Fruit fly (Drosophila melanogaster) whole organism, prepupa: ENCODE data around the gene Adk2.

ENCODE experiments used
- CG10631 ChIP-seq: fragments of 200-800 bp; sonication (Bioruptor generic); optimal IDR thresholded peaks from 2 replicates; lab custom pipeline; 2016; ENCODE audit warnings: missing biosample characterization, missing genetic modification characterization
- CG15336 ChIP-seq: fragments of 200-800 bp; sonication (Bioruptor generic); IDR thresholded peaks from 2 replicates; pipeline ENCODE4 v1.3.6; 2022; ENCODE audit warnings: missing biosample characterization, missing genetic modification characterization
- CG16779 ChIP-seq: fragments of 200-800 bp; sonication (Bioruptor generic); optimal IDR thresholded peaks from 3 replicates; lab custom pipeline; 2017; ENCODE audit warnings: missing biosample characterization, mild to moderate bottlenecking, missing genetic modification characterization
- CG31627 ChIP-seq: fragments of 200-800 bp; sonication (Bioruptor generic); optimal IDR thresholded peaks from 3 replicates; lab custom pipeline; 2016; ENCODE audit warnings: missing biosample characterization, missing genetic modification characterization
- CG32006 ChIP-seq: fragments of 200-800 bp; sonication (Bioruptor generic); optimal IDR thresholded peaks from 3 replicates; lab custom pipeline; 2017; ENCODE audit warnings: missing biosample characterization, mild to moderate bottlenecking, missing genetic modification characterization
- CG34406 ChIP-seq: fragments of 200-800 bp; sonication (Bioruptor generic); optimal IDR thresholded peaks from 3 replicates; lab custom pipeline; 2016; ENCODE audit warnings: missing biosample characterization, missing genetic modification characterization
- CG4318 ChIP-seq: fragments of 200-800 bp; sonication (Bioruptor generic); optimal IDR thresholded peaks from 3 replicates; lab custom pipeline; 2017; ENCODE audit warnings: missing biosample characterization, mild to moderate bottlenecking, missing genetic modification characterization
- CG6276 ChIP-seq: fragments of 200-800 bp; sonication (Bioruptor generic); optimal IDR thresholded peaks from 2 replicates; lab custom pipeline; 2017; ENCODE audit warnings: missing biosample characterization, mild to moderate bottlenecking, missing genetic modification characterization
- CG6792 ChIP-seq: fragments of 200-800 bp; sonication (Bioruptor generic); optimal IDR thresholded peaks from 3 replicates; lab custom pipeline; 2016; ENCODE audit warnings: missing biosample characterization, missing genetic modification characterization
- CG6854 ChIP-seq: fragments of 200-800 bp; sonication (Bioruptor generic); optimal IDR thresholded peaks from 2 replicates; lab custom pipeline; 2017; ENCODE audit warnings: missing biosample characterization, mild to moderate bottlenecking, missing genetic modification characterization
- CG8119 ChIP-seq: fragments of 200-800 bp; sonication (Bioruptor generic); IDR thresholded peaks from 3 replicates; pipeline ENCODE4 v1.3.6; 2022; ENCODE audit warnings: missing biosample characterization, missing genetic modification characterization
- CG8319 ChIP-seq: fragments of 200-800 bp; sonication (Bioruptor generic); optimal IDR thresholded peaks from 3 replicates; lab custom pipeline; 2016; ENCODE audit warnings: missing biosample characterization, missing genetic modification characterization
- Eip78C ChIP-seq: fragments of 200-800 bp; sonication (Bioruptor generic); peaks from one replicate; lab custom pipeline; 2016; ENCODE audit warnings: missing biosample characterization, missing genetic modification characterization
- Eip93F ChIP-seq: fragments of 200-800 bp; sonication (Bioruptor generic); optimal IDR thresholded peaks from 2 replicates; lab custom pipeline; 2016; ENCODE audit warnings: missing biosample characterization, mild to moderate bottlenecking, missing genetic modification characterization
- Ets21C ChIP-seq: fragments of 200-800 bp; sonication (Bioruptor generic); optimal IDR thresholded peaks from 3 replicates; lab custom pipeline; 2016; ENCODE audit warnings: missing biosample characterization, missing genetic modification characterization
- Gug ChIP-seq: fragments of 200-800 bp; sonication (Bioruptor generic); IDR thresholded peaks from 2 replicates; pipeline ENCODE4 v1.3.6; 2022; ENCODE audit warnings: missing biosample characterization, missing genetic modification characterization
- Hr38 ChIP-seq: sonication (Bioruptor generic); optimal IDR thresholded peaks from 2 replicates; lab custom pipeline; 2016; ENCODE audit warnings: missing biosample characterization, missing genetic modification characterization
- Hr39 ChIP-seq: fragments of 200-800 bp; sonication (Bioruptor generic); optimal IDR thresholded peaks from 2 replicates; lab custom pipeline; 2016; ENCODE audit warnings: missing biosample characterization, missing genetic modification characterization
- Hr4 ChIP-seq: fragments of 200-800 bp; sonication (Bioruptor generic); optimal IDR thresholded peaks from 3 replicates; lab custom pipeline; 2016; ENCODE audit warnings: missing biosample characterization, missing genetic modification characterization
- Lpt ChIP-seq: fragments of 200-800 bp; sonication (Bioruptor generic); optimal IDR thresholded peaks from 3 replicates; lab custom pipeline; 2016; ENCODE audit warnings: missing biosample characterization, missing genetic modification characterization
- Met ChIP-seq: fragments of 200-800 bp; sonication (Bioruptor generic); optimal IDR thresholded peaks from 3 replicates; lab custom pipeline; 2016; ENCODE audit warnings: missing biosample characterization, missing genetic modification characterization
- OdsH ChIP-seq: fragments of 200-800 bp; sonication (Bioruptor generic); optimal IDR thresholded peaks from 3 replicates; lab custom pipeline; 2016; ENCODE audit warnings: missing biosample characterization, missing genetic modification characterization
- Smox ChIP-seq: fragments of 200-800 bp; sonication (Bioruptor generic); optimal IDR thresholded peaks from 3 replicates; lab custom pipeline; 2016; ENCODE audit warnings: missing biosample characterization, missing genetic modification characterization
- Sox102F ChIP-seq: fragments of 200-800 bp; sonication (Bioruptor generic); optimal IDR thresholded peaks from 2 replicates; lab custom pipeline; 2016; ENCODE audit warnings: missing biosample characterization, mild to moderate bottlenecking, missing genetic modification characterization
- Sox14 ChIP-seq: fragments of 200-800 bp; sonication (Bioruptor generic); optimal IDR thresholded peaks from 3 replicates; lab custom pipeline; 2016; ENCODE audit warnings: missing biosample characterization, missing genetic modification characterization
- Sox15 ChIP-seq: fragments of 200-800 bp; sonication (Bioruptor generic); optimal IDR thresholded peaks from 3 replicates; lab custom pipeline; 2016; ENCODE audit warnings: missing biosample characterization, missing genetic modification characterization
- acj6 ChIP-seq: fragments of 200-800 bp; sonication (Bioruptor generic); optimal IDR thresholded peaks from 3 replicates; lab custom pipeline; 2016; ENCODE audit warnings: missing biosample characterization, missing genetic modification characterization
- cyc ChIP-seq: fragments of 200-800 bp; sonication (Bioruptor generic); optimal IDR thresholded peaks from 3 replicates; lab custom pipeline; 2016; ENCODE audit warnings: missing biosample characterization, missing genetic modification characterization
- eg ChIP-seq: fragments of 200-800 bp; sonication (Bioruptor generic); IDR thresholded peaks from 3 replicates; pipeline ENCODE4 v1.3.6; 2022; ENCODE audit warnings: missing biosample characterization, missing genetic modification characterization
- esn ChIP-seq: fragments of 200-800 bp; sonication (Bioruptor generic); optimal IDR thresholded peaks from 2 replicates; lab custom pipeline; 2016; ENCODE audit warnings: missing biosample characterization, mild to moderate bottlenecking, missing genetic modification characterization, moderate library complexity
- fd85E ChIP-seq: fragments of 200-800 bp; sonication (Bioruptor generic); optimal IDR thresholded peaks from 3 replicates; lab custom pipeline; 2016; ENCODE audit warnings: missing biosample characterization, missing genetic modification characterization
- lz ChIP-seq: fragments of 200-800 bp; sonication (Bioruptor generic); optimal IDR thresholded peaks from 3 replicates; lab custom pipeline; 2016; ENCODE audit warnings: missing biosample characterization, missing genetic modification characterization
- net ChIP-seq: fragments of 200-800 bp; sonication (Bioruptor generic); optimal IDR thresholded peaks from 3 replicates; lab custom pipeline; 2016; ENCODE audit warnings: missing biosample characterization, missing genetic modification characterization
- pdm3 ChIP-seq: fragments of 200-800 bp; sonication (Bioruptor generic); optimal IDR thresholded peaks from 3 replicates; lab custom pipeline; 2016; ENCODE audit warnings: missing biosample characterization, missing genetic modification characterization
- spab ChIP-seq: fragments of 200-800 bp; sonication (Bioruptor generic); optimal IDR thresholded peaks from 2 replicates; lab custom pipeline; 2017; ENCODE audit warnings: missing biosample characterization, mild to moderate bottlenecking, missing genetic modification characterization, missing genetic modification reagents
- ss ChIP-seq, 2 experiments: fragments of 200-800 bp; sonication (Bioruptor generic); optimal IDR thresholded peaks; 2 replicates in 1 of 2; 3 replicates in 1 of 2; lab custom pipeline; 2017 to 2018; ENCODE audit warnings: mild to moderate bottlenecking in 2 of 2, missing biosample characterization in 2 of 2, missing genetic modification characterization in 2 of 2, moderate library complexity in 1 of 2
- topi ChIP-seq: fragments of 200-800 bp; sonication (Bioruptor generic); optimal IDR thresholded peaks from 3 replicates; lab custom pipeline; 2016; ENCODE audit warnings: missing biosample characterization, missing genetic modification characterization

The Adk2 gene

dm6 chr3L:13011511-13011910 lies 11.0 kb downstream of the Adk2 start, which contains the start of gene Cul6:
TSS of gene Cul6 (minus strand) at chr3L:13011685.
- TF ChIP-seq Gug (GFP tag; lab: Robert Waterston, UW) (no peak), fd85E (GFP tag; lab: Kevin White, UChicago) (no peak), Hr38 (GFP tag; lab: Kevin White, UChicago) (no peak), esn (GFP tag; lab: Kevin White, UChicago) (peak; percentile 13), CG16779 (tag; lab: Kevin White, UChicago) (no peak), CG32006 (no peak), Eip78C (GFP tag; lab: Kevin White, UChicago) (peak; percentile 61), cyc (GFP tag; lab: Kevin White, UChicago) (peak; percentile 5), CG6854 (GFP tag; lab: Kevin White, UChicago) (no peak), eg (GFP tag; lab: Robert Waterston, UW) (no peak), Sox102F (GFP tag; lab: Kevin White, UChicago) (no peak), CG8319 (GFP tag; lab: Kevin White, UChicago) (no peak), Ets21C (GFP tag; lab: Kevin White, UChicago) (no peak), CG8119 (no peak), spab (no peak)

DNA sequence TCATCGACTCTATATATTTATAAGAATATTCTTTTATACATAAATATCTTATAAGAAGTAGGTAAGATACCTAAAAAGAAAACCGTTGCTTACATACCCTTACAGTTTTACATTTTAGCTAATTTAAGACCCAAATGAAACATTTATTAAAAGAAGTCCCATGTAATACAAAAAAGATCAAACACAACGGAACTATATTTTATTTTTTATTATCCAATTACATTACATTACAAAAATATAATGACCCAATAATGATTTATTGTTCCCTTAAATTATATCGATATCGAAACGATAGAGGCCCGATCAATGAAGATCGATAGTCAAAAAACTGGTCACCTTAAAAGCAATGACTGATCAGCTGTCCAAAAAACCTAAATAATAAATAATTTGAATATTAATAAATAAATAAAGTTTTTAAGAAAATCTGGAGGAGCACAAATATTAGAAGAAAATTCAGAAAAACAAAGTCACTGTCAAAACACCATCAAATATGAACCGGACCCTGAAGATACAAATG lies 14.5 kb downstream of the Adk2 start:
- TF ChIP-seq CG16779 (tag; lab: Kevin White, UChicago) (no peak), Eip78C (GFP tag; lab: Kevin White, UChicago) (peak; percentile 8), ss (GFP tag; optimal IDR thresholded peaks at IDR 0.05; lab: Kevin White, UChicago) (no peak), CG6792 (no peak), CG6276 (GFP tag; lab: Kevin White, UChicago) (no peak), CG32006 (no peak), lz (GFP tag; lab: Kevin White, UChicago) (no peak), Sox15 (GFP tag; lab: Kevin White, UChicago) (no peak), OdsH (GFP tag; lab: Kevin White, UChicago) (peak; percentile 7), eg (GFP tag; lab: Robert Waterston, UW) (no peak), Eip93F (GFP tag; lab: Kevin White, UChicago) (no peak), Hr4 (GFP tag; lab: Kevin White, UChicago) (no peak), pdm3 (GFP tag; lab: Kevin White, UChicago) (no peak), Sox102F (GFP tag; lab: Kevin White, UChicago) (no peak)

- peak; percentile 50 for TF ChIP-seq net (GFP tag; lab: Kevin White, UChicago)
- TF ChIP-seq OdsH (GFP tag; lab: Kevin White, UChicago), result peak; percentile 28
- peak; percentile 37 for TF ChIP-seq cyc (GFP tag; lab: Kevin White, UChicago)
- peak; percentile 31 for TF ChIP-seq Sox14 (GFP tag; lab: Kevin White, UChicago)
- TF ChIP-seq CG10631 (GFP tag; lab: Kevin White, UChicago), result peak; percentile 32
- TF ChIP-seq Hr39 (GFP tag; lab: Kevin White, UChicago), result peak; percentile 48
- no peak for TF ChIP-seq Smox (GFP tag; lab: Kevin White, UChicago)
- peak; percentile 12 for TF ChIP-seq Lpt
- TF ChIP-seq Hr4 (GFP tag; lab: Kevin White, UChicago), result no peak
- peak; percentile 36 for TF ChIP-seq acj6 (GFP tag; lab: Kevin White, UChicago)
- peak; percentile 21 for TF ChIP-seq CG34406 (GFP tag; lab: Kevin White, UChicago)
- TF ChIP-seq esn (GFP tag; lab: Kevin White, UChicago), result peak; percentile 32
- peak; percentile 43 for TF ChIP-seq lz (GFP tag; lab: Kevin White, UChicago)
- TF ChIP-seq Sox15 (GFP tag; lab: Kevin White, UChicago), result peak; percentile 7
- peak; percentile 40 for TF ChIP-seq CG31627 (GFP tag; lab: Kevin White, UChicago)
- TF ChIP-seq Met, result no peak
- TF ChIP-seq CG4318 (GFP tag; lab: Kevin White, UChicago), result peak; percentile 4
- peak; percentile 14 for TF ChIP-seq Ets21C (GFP tag; lab: Kevin White, UChicago)
- TF ChIP-seq topi (GFP tag; lab: Kevin White, UChicago), result peak; percentile 52
- no peak for TF ChIP-seq CG15336 (GFP tag; lab: Robert Waterston, UW)
Observed at dm6 chr3L:13006490-13006889, 16.0 kb downstream of the Adk2 start, which contains the start of gene CG11263. TSS of gene CG11263 (plus strand) at chr3L:13006817.
